Worm (Caenorhabditis elegans) whole organism, L4/young adult: ENCODE measurements around the gene zyg-1.
"Not testable (repeated sequence)": the region's sequence is repeated elsewhere in the genome, so short reads cannot be mapped to it uniquely, and the experiment has no call there.

Experiments
- W03F9.2 ChIP-seq: fragments of 150-350 bp; optimal IDR thresholded peaks from 2 replicates; lab custom pipeline; 2014; ENCODE audit warnings: missing biosample characterization, missing genetic modification characterization
- dao-5 ChIP-seq: sonication (generic microtip); optimal IDR thresholded peaks from 2 replicates; lab custom pipeline; 2016; ENCODE audit warnings: missing genotype, missing genetic modification characterization, moderate library complexity, missing compliant biosample characterization
- him-1 ChIP-seq: sonication (generic microtip); optimal IDR thresholded peaks from 2 replicates; lab custom pipeline; 2016; ENCODE audit warnings: missing genotype, missing genetic modification reagents, missing genetic modification characterization, missing compliant biosample characterization

zyg-1 gene

ce11 chrII:5649236-5650004 lies at the start of gene zyg-1, which contains the start of the genes sam-4 and F59E12.17:
Gene zyg-1 (plus strand): TSS chrII:5649748.
Gene sam-4 (minus strand): TSS chrII:5649286.
Gene F59E12.17 (minus strand): TSS chrII:5649470.
- TF ChIP-seq W03F9.2 (tag; lab: Kevin White, UChicago) (peak; percentile 74), him-1 (no peak)

ce11 chrII:5603194-5603593 lies 46.4 kb upstream of the zyg-1 start, which contains the start of gene C17G10.6:
Gene C17G10.6 (minus strand): TSS chrII:5603294.
- no peak for TF ChIP-seq W03F9.2 (tag; lab: Kevin White, UChicago)
- no peak for TF ChIP-seq him-1
- TF ChIP-seq dao-5 (tag; lab: Kevin White, UChicago), result no peak

DNA sequence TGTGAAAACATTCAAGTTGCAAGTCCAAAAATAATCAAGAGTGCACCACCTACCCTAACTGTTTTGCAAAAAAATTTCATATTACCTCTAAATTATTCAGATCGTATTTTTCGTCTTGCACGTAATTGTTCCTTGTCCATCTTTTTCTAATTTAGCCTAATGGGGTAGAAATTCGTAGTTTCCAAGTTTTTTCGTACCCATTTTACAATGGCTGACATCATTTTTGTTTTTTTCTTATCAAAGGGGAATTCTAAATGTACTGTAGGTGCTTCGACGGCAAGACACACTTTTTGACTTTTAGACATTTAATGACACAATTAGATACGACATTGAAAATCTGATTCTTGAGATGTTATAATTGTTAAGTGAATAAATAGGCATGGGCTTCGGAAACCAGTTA lies 45.1 kb upstream of the zyg-1 start:
- TF ChIP-seq him-1 (no peak), dao-5 (tag; lab: Kevin White, UChicago) (no peak), W03F9.2 (tag; lab: Kevin White, UChicago) (no peak)

DNA sequence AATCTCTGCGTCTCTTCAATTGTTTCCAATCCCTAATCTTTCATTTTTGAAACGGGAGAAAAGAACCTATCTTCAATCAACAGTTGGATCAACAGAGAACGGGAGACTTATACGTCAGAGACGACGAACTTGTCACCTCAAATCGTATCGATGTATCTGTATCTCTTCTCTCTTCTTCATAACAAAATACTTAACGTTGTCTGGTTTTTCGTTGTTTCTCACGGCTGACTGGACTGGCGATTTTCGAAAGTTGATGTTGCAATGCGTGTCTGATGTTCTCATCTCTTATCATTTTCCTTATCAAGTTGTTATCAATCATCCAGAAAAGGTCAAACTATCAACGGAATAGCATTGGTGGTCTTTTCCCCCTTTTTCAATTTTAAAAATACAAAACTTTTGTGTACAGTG lies 44.0 kb upstream of the zyg-1 start:
- TF ChIP-seq dao-5 (tag; lab: Kevin White, UChicago), result no peak
- no peak for TF ChIP-seq him-1
- TF ChIP-seq W03F9.2 (tag; lab: Kevin White, UChicago), result no peak

ce11 chrII:5607756-5608155 lies 41.8 kb upstream of the zyg-1 start, which contains the start of gene C17G10.7:
Gene C17G10.7 (minus strand): TSS chrII:5607856.
- TF ChIP-seq dao-5 (tag; lab: Kevin White, UChicago) (no peak), him-1 (no peak), W03F9.2 (tag; lab: Kevin White, UChicago) (no peak)

DNA sequence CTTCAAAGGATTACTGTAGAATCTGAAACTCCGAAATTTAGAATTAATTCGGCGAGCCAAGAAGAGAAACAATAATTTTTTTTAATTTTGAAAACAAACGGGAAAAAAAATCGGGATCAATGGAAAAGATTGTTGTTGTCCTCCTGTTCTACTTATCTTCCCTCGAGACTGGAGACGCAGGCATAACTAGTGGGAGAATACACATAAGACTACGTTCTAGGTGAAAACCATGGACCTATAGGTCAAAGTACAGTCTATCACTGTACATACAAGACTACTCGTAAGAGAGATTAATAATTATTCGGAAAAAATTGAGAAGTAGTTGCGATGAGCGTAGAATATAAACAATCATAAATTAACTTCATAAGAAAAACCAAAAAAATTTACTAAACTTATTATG lies 30.2 kb upstream of the zyg-1 start, which contains the start of gene dhs-6:
TSS of gene dhs-6 (minus strand) at position 22 of the 400 bp plus-strand sequence.
- TF ChIP-seq dao-5 (tag; lab: Kevin White, UChicago), result no peak

- not testable (repeated sequence) for TF ChIP-seq dao-5 (tag; lab: Kevin White, UChicago); W03F9.2 (tag; lab: Kevin White, UChicago); him-1
Measured at ce11 chrII:5622383-5622939, 27.1 kb upstream of the zyg-1 start, which contains the start of the genes eif-3.L and npl-4.2. Gene eif-3.L (minus strand): TSS chrII:5622483. Gene npl-4.2 (plus strand): TSS chrII:5622889.

DNA sequence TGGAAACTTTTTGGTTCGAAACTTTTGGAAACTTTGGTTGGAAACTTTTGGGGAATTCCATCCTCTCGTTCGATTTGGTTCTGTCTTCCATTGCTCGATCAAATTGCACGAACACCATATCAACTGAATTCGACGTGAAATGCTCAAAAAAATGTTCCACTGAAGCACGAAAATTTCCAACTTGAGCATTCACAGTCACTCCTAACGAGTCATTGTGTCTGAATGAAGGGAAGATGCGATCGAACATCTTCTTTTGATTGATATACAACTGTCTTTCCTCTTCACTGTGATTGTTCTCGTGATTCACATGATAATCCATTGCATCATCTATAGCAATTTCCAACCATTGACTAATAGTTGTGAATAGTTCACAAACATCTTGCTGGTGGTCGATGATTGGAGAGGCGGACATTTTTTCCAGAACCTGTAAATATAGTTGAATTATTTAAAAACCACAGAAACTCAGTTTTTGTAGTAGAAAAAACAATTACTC lies 21.2 kb upstream of the zyg-1 start, which contains the start of gene F59E12.15:
TSS of gene F59E12.15 (minus strand) at position 51 of the 493 bp plus-strand sequence.
- no peak for TF ChIP-seq W03F9.2 (tag; lab: Kevin White, UChicago)
- TF ChIP-seq dao-5 (tag; lab: Kevin White, UChicago), result no peak
- no peak for TF ChIP-seq him-1

DNA sequence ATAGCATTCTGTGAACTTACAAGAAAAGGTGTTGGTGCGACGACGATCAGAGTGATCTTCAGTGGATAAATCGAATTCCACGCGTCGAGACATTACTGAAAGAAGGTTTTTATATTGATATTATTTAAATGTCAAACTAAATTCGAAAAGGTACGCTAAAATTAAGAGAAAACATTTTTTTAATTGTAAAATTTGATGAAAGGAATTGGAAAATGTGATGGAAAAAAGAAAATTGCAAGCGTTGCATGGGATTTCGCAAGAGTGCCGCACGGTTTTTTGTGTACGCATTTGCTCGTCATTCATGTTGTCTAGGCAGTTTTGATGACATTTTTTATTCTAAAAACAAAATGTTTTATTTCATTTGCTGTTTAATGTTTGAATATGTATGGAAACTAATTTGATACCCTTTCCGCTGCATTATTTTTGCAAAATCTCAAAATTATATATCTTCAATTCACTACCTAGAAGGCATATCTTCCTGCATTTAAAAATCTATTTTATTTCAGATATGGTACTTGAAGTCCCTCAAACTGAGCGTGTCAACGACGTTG lies 18.6 kb upstream of the zyg-1 start, which contains the start of the genes F59E12.6 and npl-4.1:
TSS of gene F59E12.6 (minus strand) at position 101 of the 551 bp plus-strand sequence.
TSS of gene npl-4.1 (plus strand) at position 501 of the 551 bp plus-strand sequence.
- not testable (repeated sequence) for TF ChIP-seq dao-5 (tag; lab: Kevin White, UChicago); W03F9.2 (tag; lab: Kevin White, UChicago); him-1

DNA sequence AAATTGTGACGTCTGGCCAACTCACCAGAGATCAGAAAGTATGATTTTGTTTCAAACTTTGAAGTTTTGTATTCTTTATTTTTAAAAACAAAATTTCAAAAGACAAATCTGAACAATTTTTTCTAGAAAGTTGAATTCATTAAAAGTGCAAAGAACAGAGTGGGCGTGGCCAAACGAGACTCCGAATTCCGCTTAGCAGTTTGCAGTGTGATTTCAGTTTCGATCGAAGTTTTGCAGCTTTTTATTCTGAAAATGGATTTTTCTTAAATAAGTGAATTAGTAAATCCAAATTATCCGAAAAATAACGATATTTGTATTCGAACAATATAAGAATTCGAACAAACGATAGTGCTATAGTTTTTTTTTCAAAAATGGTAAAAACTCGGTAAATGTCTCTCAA lies 16.1 kb upstream of the zyg-1 start:
- TF ChIP-seq W03F9.2 (tag; lab: Kevin White, UChicago) (no peak), him-1 (no peak), dao-5 (tag; lab: Kevin White, UChicago) (no peak)

- TF ChIP-seq W03F9.2 (tag; lab: Kevin White, UChicago) (no peak), dao-5 (tag; lab: Kevin White, UChicago) (no peak)
Measured at ce11 chrII:5636826-5637225, 12.7 kb upstream of the zyg-1 start, which contains the start of gene F59E12.8. Gene F59E12.8 (minus strand): TSS chrII:5636926.

DNA sequence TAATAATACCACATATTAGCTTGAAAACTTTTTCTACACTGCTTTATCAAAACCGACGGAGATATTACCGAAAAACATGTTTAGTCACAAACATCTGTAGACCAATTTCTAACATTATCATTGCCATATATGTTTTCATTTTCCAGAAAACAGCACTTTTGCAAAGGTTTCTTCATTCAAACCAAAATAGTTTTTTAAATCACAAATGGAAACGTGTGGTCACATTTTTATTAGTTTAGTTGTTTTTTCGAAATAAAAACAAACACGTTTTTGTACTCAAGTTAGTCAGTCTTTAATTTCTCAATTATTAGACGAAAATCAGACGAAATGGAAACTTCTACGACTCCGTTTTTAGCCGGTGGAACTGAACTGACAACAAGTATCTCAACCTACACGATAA lies 11.5 kb upstream of the zyg-1 start, which contains the start of gene F59E12.3:
TSS of gene F59E12.3 (plus strand) at position 301 of the 400 bp plus-strand sequence.
- TF ChIP-seq W03F9.2 (tag; lab: Kevin White, UChicago) (no peak), dao-5 (tag; lab: Kevin White, UChicago) (no peak), him-1 (no peak)

- no peak for TF ChIP-seq him-1
- TF ChIP-seq W03F9.2 (tag; lab: Kevin White, UChicago), result no peak
- TF ChIP-seq dao-5 (tag; lab: Kevin White, UChicago), result no peak
Measured at ce11 chrII:5640362-5641079, 9.0 kb upstream of the zyg-1 start.
